Worm (Caenorhabditis elegans): ENCODE results near the gene scav-2.

Gene scav-2

ce11 chrIII:13530017-13530416 is 25.1 kb downstream of the scav-2 start (continued):
- TF ChIP-seq aptf-2 (GFP tag; conservative IDR thresholded peaks at IDR 0.05) (no peak), cebp-2 (GFP tag; IDR thresholded peaks at IDR 0.05) (no peak), Y53F4B.3 (GFP tag; IDR thresholded peaks at IDR 0.05) (no peak), madf-3 (GFP tag; IDR thresholded peaks at IDR 0.05) (0 out of 2 replicates have a peak, but pooled peaks have one; percentile 25), snpc-3.4 (tag; optimal IDR thresholded peaks at IDR 0.05) (peak; percentile 14), F10E7.11 (tag; optimal IDR thresholded peaks at IDR 0.05) (no peak), B0019.2 (GFP tag; conservative IDR thresholded peaks at IDR 0.05) (no peak), ceh-100 (GFP tag; IDR thresholded peaks at IDR 0.05) (peak; percentile 21; the same call in 1 of the 2 replicates), mes-4 (tag; optimal IDR thresholded peaks at IDR 0.05) (no peak), sdz-38 (tag; optimal IDR thresholded peaks at IDR 0.05) (no peak), zim-3 (tag; optimal IDR thresholded peaks at IDR 0.05) (no peak), lin-54 (GFP tag; optimal IDR thresholded peaks at IDR 0.05) (peak; percentile 63), egrh-3 (GFP tag; IDR thresholded peaks at IDR 0.05) (no peak), tlf-1 (GFP tag; optimal IDR thresholded peaks at IDR 0.05) (peak; percentile 40), C06A6.2 (GFP tag; conservative IDR thresholded peaks at IDR 0.05) (no peak), F52B5.7 (tag; optimal IDR thresholded peaks at IDR 0.05) (no peak), repo-1 (tag; optimal IDR thresholded peaks at IDR 0.05) (no peak), mel-28 (tag; optimal IDR thresholded peaks at IDR 0.05; ENCODE audit: borderline replicate concordance) (no peak), F49E8.2 (tag; optimal IDR thresholded peaks at IDR 0.05; ENCODE audit: insufficient read depth) (peak; percentile 20), Y53G8AR.9 (GFP tag; conservative IDR thresholded peaks at IDR 0.05) (no peak), let-526 (GFP tag; IDR thresholded peaks at IDR 0.05) (no peak), hlh-12 (tag; optimal IDR thresholded peaks at IDR 0.05) (no peak), ccch-3 (GFP tag; optimal IDR thresholded peaks at IDR 0.05) (no peak), gei-17 (GFP tag; optimal IDR thresholded peaks at IDR 0.05) (no peak), ztf-26 (tag; optimal IDR thresholded peaks at IDR 0.05) (no peak), nhr-179 (tag; optimal IDR thresholded peaks at IDR 0.05) (no peak), xnd-1 (tag; optimal IDR thresholded peaks at IDR 0.05) (peak; percentile 70), let-607 (tag; optimal IDR thresholded peaks at IDR 0.05) (no peak), snpc-4 (GFP tag; optimal IDR thresholded peaks at IDR 0.05) (no peak), snpc-4 (tag; optimal IDR thresholded peaks at IDR 0.05) (peak in 2 of 4 experiments; percentile 15 to 16), tbp1 (GFP tag; optimal IDR thresholded peaks at IDR 0.05) (peak; percentile 45), F57C9.4 (tag; optimal IDR thresholded peaks at IDR 0.05) (no peak), rec-8 (tag; optimal IDR thresholded peaks at IDR 0.05) (no peak), ztf-28 (GFP tag; IDR thresholded peaks at IDR 0.05) (no peak), C17E4.6 (GFP tag; IDR thresholded peaks at IDR 0.05) (no peak), hmg-20 (GFP tag; IDR thresholded peaks at IDR 0.05) (no peak), dpff-1 (tag; optimal IDR thresholded peaks at IDR 0.05) (no peak), lin-26 (GFP tag; IDR thresholded peaks at IDR 0.05) (no peak), snpc-1.1 (tag; optimal IDR thresholded peaks at IDR 0.05; ENCODE audit: insufficient read depth) (no peak), Y79H2A.3 (GFP tag; conservative IDR thresholded peaks at IDR 0.05) (no peak), B0035.1 (tag; optimal IDR thresholded peaks at IDR 0.05) (no peak), lag-1 (GFP tag; IDR thresholded peaks at IDR 0.05) (no peak), D2030.7 (GFP tag; IDR thresholded peaks at IDR 0.05) (peak; percentile 82), Y95B8A.8 (GFP tag; IDR thresholded peaks at IDR 0.05) (0 out of 2 replicates have a peak, but pooled peaks have one; percentile 69), ztf-6 (GFP tag; IDR thresholded peaks at IDR 0.05) (no peak), pha-4 (tag; optimal IDR thresholded peaks at IDR 0.05) (no peak), unc-130 (GFP tag; optimal IDR thresholded peaks at IDR 0.05) (no peak), efl-1 (GFP tag; optimal IDR thresholded peaks at IDR 0.05) (peak; percentile 86), T07F8.4 (tag; optimal IDR thresholded peaks at IDR 0.05) (no peak)

All from whole organism, young adult.